Fruit fly (Drosophila melanogaster) whole organism, embryonic: ENCODE data around the gene CG43245.

Experiments used
- Adf1 ChIP-seq: fragments of 200-800 bp; sonication (Bioruptor generic); IDR thresholded peaks from 2 replicates; pipeline ENCODE4 v1.3.6; 2022; ENCODE audit warnings: missing biosample characterization, missing genetic modification characterization
- Asciz ChIP-seq: fragments of 200-800 bp; sonication (Bioruptor generic); optimal IDR thresholded peaks from 2 replicates; lab custom pipeline; 2017; ENCODE audit warnings: missing biosample characterization, mild to moderate bottlenecking, missing genetic modification characterization, missing genetic modification reagents
- CG10959 ChIP-seq: fragments of 200-800 bp; sonication (Bioruptor generic); IDR thresholded peaks from 2 replicates; pipeline ENCODE4 v1.3.6; 2022; ENCODE audit warnings: missing biosample characterization, missing genetic modification characterization
- CG11085 ChIP-seq: fragments of 200-800 bp; sonication (Bioruptor generic); IDR thresholded peaks from 2 replicates; pipeline ENCODE4 v1.3.6; 2022; ENCODE audit warnings: missing biosample characterization, missing genetic modification characterization
- CG11456 ChIP-seq: fragments of 200-800 bp; sonication (Bioruptor generic); IDR thresholded peaks from 3 replicates; pipeline ENCODE4 v1.3.6; 2022; ENCODE audit warnings: missing biosample characterization, missing genetic modification characterization
- CG11504 ChIP-seq: fragments of 200-800 bp; sonication (Bioruptor generic); optimal IDR thresholded peaks from 3 replicates; lab custom pipeline; 2019; ENCODE audit warnings: missing biosample characterization, mild to moderate bottlenecking, missing genetic modification characterization, moderate library complexity
- CG11695 ChIP-seq: fragments of 200-800 bp; sonication (Bioruptor generic); IDR thresholded peaks from 3 replicates; pipeline ENCODE4 v1.3.6; 2022; ENCODE audit warnings: missing biosample characterization, missing genetic modification characterization
- CG1233 ChIP-seq: fragments of 200-800 bp; sonication (Bioruptor generic); optimal IDR thresholded peaks from 4 replicates; lab custom pipeline; 2018; ENCODE audit warnings: missing biosample characterization, mild to moderate bottlenecking, missing genetic modification characterization
- CG12659 ChIP-seq: fragments of 200-800 bp; sonication (Bioruptor generic); optimal IDR thresholded peaks from 3 replicates; lab custom pipeline; 2017; ENCODE audit warnings: mild to moderate bottlenecking, missing biosample characterization, missing genetic modification reagents, missing genetic modification characterization
- CG14710 ChIP-seq: fragments of 200-800 bp; sonication (Bioruptor generic); optimal IDR thresholded peaks from 3 replicates; lab custom pipeline; 2019; ENCODE audit warnings: missing biosample characterization, mild to moderate bottlenecking, missing genetic modification characterization, moderate library complexity
- CG15696 ChIP-seq: fragments of 200-800 bp; sonication (Bioruptor generic); optimal IDR thresholded peaks from 2 replicates; lab custom pipeline; 2019; ENCODE audit warnings: missing biosample characterization, mild to moderate bottlenecking, missing genetic modification characterization, moderate library complexity
- CG1832 ChIP-seq: fragments of 200-800 bp; sonication (Bioruptor generic); optimal IDR thresholded peaks from 2 replicates; lab custom pipeline; 2017; ENCODE audit warnings: missing biosample characterization, mild to moderate bottlenecking, missing genetic modification characterization, inconsistent platforms
- CG2199 ChIP-seq: fragments of 200-800 bp; sonication (Bioruptor generic); IDR thresholded peaks from 3 replicates; pipeline ENCODE4 v1.3.6; 2022; ENCODE audit warnings: missing biosample characterization, missing genetic modification characterization
- CG31224 ChIP-seq: fragments of 200-800 bp; sonication (Bioruptor generic); IDR thresholded peaks from 2 replicates; pipeline ENCODE4 v1.3.6; 2022; ENCODE audit warnings: missing biosample characterization, missing genetic modification characterization
- CG4282 ChIP-seq: fragments of 200-800 bp; sonication (Bioruptor generic); optimal IDR thresholded peaks from 2 replicates; lab custom pipeline; 2016; ENCODE audit warnings: missing biosample characterization, missing genetic modification characterization
- CG4424 ChIP-seq: fragments of 200-800 bp; sonication (Bioruptor generic); optimal IDR thresholded peaks from 3 replicates; lab custom pipeline; 2016; ENCODE audit warnings: missing biosample characterization, missing genetic modification characterization
- CG7556 ChIP-seq: fragments of 200-800 bp; sonication (Bioruptor generic); optimal IDR thresholded peaks from 2 replicates; lab custom pipeline; 2017; ENCODE audit warnings: missing biosample characterization, mild to moderate bottlenecking, missing genetic modification characterization
- CG7963 ChIP-seq: fragments of 200-800 bp; sonication (Bioruptor generic); IDR thresholded peaks from 3 replicates; pipeline ENCODE4 v1.3.6; 2022; ENCODE audit warnings: missing biosample characterization, missing genetic modification characterization; ENCODE audit not compliant: partially characterized antibody
- CG9817 ChIP-seq: fragments of 200-800 bp; sonication (Bioruptor generic); optimal IDR thresholded peaks from 2 replicates; lab custom pipeline; 2018; ENCODE audit warnings: missing biosample characterization, mild to moderate bottlenecking, missing genetic modification characterization, moderate library complexity
- CTCF ChIP-seq: fragments of 200-800 bp; sonication (Bioruptor generic); optimal IDR thresholded peaks from 2 replicates; lab custom pipeline; 2017; ENCODE audit warnings: missing biosample characterization, mild to moderate bottlenecking, missing genetic modification characterization, moderate library complexity
- CkIIα-i1 ChIP-seq: fragments of 200-800 bp; sonication (Bioruptor generic); IDR thresholded peaks from 2 replicates; pipeline ENCODE4 v1.3.6; 2022; ENCODE audit warnings: missing biosample characterization, missing genetic modification characterization
- Dref ChIP-seq: fragments of 200-800 bp; sonication (Bioruptor generic); IDR thresholded peaks from 2 replicates; pipeline ENCODE4 v1.3.6; 2022; ENCODE audit warnings: missing biosample characterization, missing genetic modification characterization
- E2f2 ChIP-seq: fragments of 200-800 bp; sonication (Bioruptor generic); IDR thresholded peaks from 2 replicates; pipeline ENCODE4 v1.3.6; 2022; ENCODE audit warnings: missing biosample characterization, missing genetic modification characterization
- Fer2 ChIP-seq: fragments of 200-800 bp; sonication (Bioruptor generic); optimal IDR thresholded peaks from 2 replicates; lab custom pipeline; 2018; ENCODE audit warnings: missing biosample characterization, mild to moderate bottlenecking, missing genetic modification characterization, moderate library complexity
- Lpt ChIP-seq: fragments of >200 bp; optimal IDR thresholded peaks from 2 replicates; lab custom pipeline; 2018; ENCODE audit warnings: missing biosample characterization, missing genetic modification characterization
- MESR4 ChIP-seq: fragments of 200-800 bp; sonication (Bioruptor generic); optimal IDR thresholded peaks from 2 replicates; lab custom pipeline; 2018; ENCODE audit warnings: missing biosample characterization, mild to moderate bottlenecking, missing genetic modification characterization, moderate library complexity
- NC2β ChIP-seq: fragments of 200-800 bp; sonication (Bioruptor generic); optimal IDR thresholded peaks from 2 replicates; lab custom pipeline; 2016; ENCODE audit warnings: missing biosample characterization, missing genetic modification characterization
- Nf-YB ChIP-seq: fragments of 200-800 bp; sonication (Bioruptor generic); optimal IDR thresholded peaks from 3 replicates; lab custom pipeline; 2019; ENCODE audit warnings: missing biosample characterization, mild to moderate bottlenecking, missing genetic modification characterization, moderate library complexity
- Sin3A ChIP-seq: fragments of >200 bp; optimal IDR thresholded peaks from 2 replicates; lab custom pipeline; 2018
- ab ChIP-seq: fragments of 200-800 bp; sonication (Bioruptor generic); optimal IDR thresholded peaks from 2 replicates; lab custom pipeline; 2016; ENCODE audit warnings: missing biosample characterization, missing genetic modification characterization
- fd64A ChIP-seq: fragments of 200-800 bp; sonication (Bioruptor generic); optimal IDR thresholded peaks from 3 replicates; lab custom pipeline; 2018; ENCODE audit warnings: missing biosample characterization, mild to moderate bottlenecking, missing genetic modification characterization
- knrl ChIP-seq: fragments of 200-800 bp; sonication (Bioruptor generic); IDR thresholded peaks from 3 replicates; pipeline ENCODE4 v1.3.6; 2022; ENCODE audit warnings: missing biosample characterization, missing genetic modification characterization; ENCODE audit not compliant: partially characterized antibody
- lab ChIP-seq: fragments of 200-800 bp; sonication (Bioruptor generic); optimal IDR thresholded peaks from 3 replicates; lab custom pipeline; 2017; ENCODE audit warnings: missing biosample characterization, missing genetic modification characterization, mild to moderate bottlenecking, moderate library complexity, missing genetic modification reagents
- lilli ChIP-seq: fragments of 200-800 bp; sonication (Bioruptor generic); optimal IDR thresholded peaks from 3 replicates; lab custom pipeline; 2016; ENCODE audit warnings: missing biosample characterization, missing genetic modification characterization
- nerfin-1 ChIP-seq: fragments of 200-800 bp; sonication (Bioruptor generic); optimal IDR thresholded peaks from 3 replicates; lab custom pipeline; 2019; ENCODE audit warnings: missing biosample characterization, mild to moderate bottlenecking, missing genetic modification characterization, moderate library complexity
- nerfin-2 ChIP-seq: fragments of 200-800 bp; sonication (Bioruptor generic); IDR thresholded peaks from 2 replicates; pipeline ENCODE4 v1.3.6; 2022; ENCODE audit warnings: missing biosample characterization, missing genetic modification characterization; ENCODE audit not compliant: partially characterized antibody
- oc ChIP-seq: fragments of 200-800 bp; sonication (Bioruptor generic); optimal IDR thresholded peaks from 2 replicates; lab custom pipeline; 2018; ENCODE audit warnings: missing biosample characterization, mild to moderate bottlenecking, missing genetic modification characterization, moderate library complexity
- pho ChIP-seq: fragments of 200-800 bp; sonication (Bioruptor generic); optimal IDR thresholded peaks from 2 replicates; lab custom pipeline; 2016; ENCODE audit warnings: missing biosample characterization, missing genetic modification characterization
- prd ChIP-seq, 3 experiments: fragments of >200 bp in 2 of 3; fragments of 200-800 bp in 1 of 3; sonication (Bioruptor generic) in 1 of 3; optimal IDR thresholded peaks in 2 of 3; IDR thresholded peaks in 1 of 3; 2 replicates in 2 of 3; 3 replicates in 1 of 3; pipeline versions ENCODE4 v1.3.6 to Lab custom; 2017 to 2022; ENCODE audit warnings: missing biosample characterization in 1 of 3, missing genetic modification characterization in 1 of 3
- psq ChIP-seq: fragments of 200-800 bp; sonication (Bioruptor generic); optimal IDR thresholded peaks from 2 replicates; lab custom pipeline; 2017; ENCODE audit warnings: missing biosample characterization, missing genetic modification characterization
- sc ChIP-seq, 3 experiments: fragments of >200 bp in 2 of 3; fragments of 200-800 bp in 1 of 3; sonication (Bioruptor generic) in 1 of 3; optimal IDR thresholded peaks; 2 replicates in 2 of 3; 3 replicates in 1 of 3; lab custom pipeline; 2017; ENCODE audit warnings: mild to moderate bottlenecking in 1 of 3, missing biosample characterization in 1 of 3, missing genetic modification characterization in 1 of 3, missing genetic modification reagents in 1 of 3
- schlank ChIP-seq: fragments of 200-800 bp; sonication (Bioruptor generic); optimal IDR thresholded peaks from 2 replicates; lab custom pipeline; 2018; ENCODE audit warnings: missing biosample characterization, mild to moderate bottlenecking, missing genetic modification characterization
- shn ChIP-seq: fragments of 200-800 bp; sonication (Bioruptor generic); optimal IDR thresholded peaks from 3 replicates; lab custom pipeline; 2016; ENCODE audit warnings: missing biosample characterization, missing genetic modification characterization
- tin ChIP-seq: fragments of 200-800 bp; sonication (Bioruptor generic); optimal IDR thresholded peaks from 3 replicates; lab custom pipeline; 2016; ENCODE audit warnings: missing biosample characterization, missing genetic modification characterization
- tna ChIP-seq: fragments of 200-800 bp; sonication (Bioruptor generic); IDR thresholded peaks from 2 replicates; pipeline ENCODE4 v1.3.6; 2022; ENCODE audit warnings: missing biosample characterization, missing genetic modification characterization; ENCODE audit not compliant: partially characterized antibody
- vnd ChIP-seq: fragments of 200-800 bp; sonication (Bioruptor generic); IDR thresholded peaks from 3 replicates; pipeline ENCODE4 v1.3.6; 2022; ENCODE audit warnings: missing biosample characterization, missing genetic modification characterization; ENCODE audit not compliant: partially characterized antibody
- zf30C ChIP-seq: fragments of 200-800 bp; sonication (Bioruptor generic); optimal IDR thresholded peaks from 3 replicates; lab custom pipeline; 2018; ENCODE audit warnings: missing biosample characterization, mild to moderate bottlenecking, missing genetic modification characterization
- zfh1 ChIP-seq: fragments of 200-800 bp; sonication (Bioruptor generic); IDR thresholded peaks from 3 replicates; pipeline ENCODE4 v1.3.6; 2022; ENCODE audit warnings: missing biosample characterization, missing genetic modification characterization

Gene CG43245

dm6 chr3L:10767181-10768095 lies 4.3 kb upstream of the CG43245 start (continued):
- TF ChIP-seq psq (GFP tag; lab: Kevin White, UChicago) (no peak), lilli (GFP tag; lab: Kevin White, UChicago) (no peak), zf30C (GFP tag; lab: Kevin White, UChicago) (no peak), CG10959 (GFP tag; lab: Robert Waterston, UW) (no peak), CG1832 (no peak), tna (GFP tag; lab: Robert Waterston, UW) (no peak), CTCF (GFP tag; lab: Kevin White, UChicago) (no peak), ab (GFP tag; lab: Kevin White, UChicago) (no peak), CG11085 (no peak), prd (optimal IDR thresholded peaks at IDR 0.05; lab: Kevin White, UChicago) (no peak), prd (GFP tag; IDR thresholded peaks at IDR 0.05; lab: Robert Waterston, UW) (no peak), nerfin-1 (tag; lab: Kevin White, UChicago) (peak; percentile 62), Sin3A (lab: Kevin White, UChicago) (no peak), oc (tag; lab: Kevin White, UChicago) (no peak), Lpt (GFP tag; lab: Kevin White, UChicago) (no peak), lab (no peak), NC2β (GFP tag; lab: Kevin White, UChicago) (no peak), Adf1 (GFP tag; lab: Robert Waterston, UW) (no peak), knrl (GFP tag; lab: Robert Waterston, UW) (no peak), CG7556 (GFP tag; lab: Kevin White, UChicago) (peak; percentile 43), CG9817 (tag; lab: Kevin White, UChicago) (no peak), vnd (GFP tag; lab: Robert Waterston, UW) (no peak), zfh1 (no peak), CG15696 (tag; lab: Kevin White, UChicago) (no peak), schlank (tag; lab: Kevin White, UChicago) (no peak), E2f2 (GFP tag; lab: Robert Waterston, UW) (no peak), CkIIα-i1 (no peak), CG7963 (GFP tag; lab: Robert Waterston, UW) (no peak), nerfin-2 (no peak), CG1233 (GFP tag; lab: Kevin White, UChicago) (no peak), CG31224 (GFP tag; lab: Robert Waterston, UW) (peak; percentile 17; the same call in 1 of the 2 replicates), CG11695 (GFP tag; lab: Robert Waterston, UW) (no peak), Nf-YB (GFP tag; lab: Kevin White, UChicago) (no peak), sc (optimal IDR thresholded peaks at IDR 0.05; lab: Kevin White, UChicago) (no peak), sc (GFP tag; optimal IDR thresholded peaks at IDR 0.05; lab: Kevin White, UChicago) (peak; percentile 46), CG4424 (peak; percentile 8), CG4282 (GFP tag; lab: Kevin White, UChicago) (no peak), fd64A (no peak), CG2199 (GFP tag; lab: Robert Waterston, UW) (0 out of 3 replicates have a peak, but pooled peaks have one; percentile 38), tin (GFP tag; lab: Kevin White, UChicago) (no peak), CG11456 (GFP tag; lab: Robert Waterston, UW) (no peak), CG11504 (tag; lab: Kevin White, UChicago) (peak; percentile 86), Fer2 (tag; lab: Kevin White, UChicago) (no peak), shn (GFP tag; lab: Kevin White, UChicago) (no peak), CG12659 (GFP tag; lab: Kevin White, UChicago) (peak; percentile 6), MESR4 (GFP tag; lab: Kevin White, UChicago) (no peak), Asciz (GFP tag; lab: Kevin White, UChicago) (peak; percentile 67), Dref (GFP tag; lab: Robert Waterston, UW) (no peak), CG14710 (peak; percentile 42), pho (GFP tag; lab: Kevin White, UChicago) (no peak)
